Fruit fly (Drosophila melanogaster): ENCODE results near the gene COX6AL2.
A peak's percentile ranks its signal among the peaks of the same experiment; 100 is the strongest.

The COX6AL2 gene

DNA sequence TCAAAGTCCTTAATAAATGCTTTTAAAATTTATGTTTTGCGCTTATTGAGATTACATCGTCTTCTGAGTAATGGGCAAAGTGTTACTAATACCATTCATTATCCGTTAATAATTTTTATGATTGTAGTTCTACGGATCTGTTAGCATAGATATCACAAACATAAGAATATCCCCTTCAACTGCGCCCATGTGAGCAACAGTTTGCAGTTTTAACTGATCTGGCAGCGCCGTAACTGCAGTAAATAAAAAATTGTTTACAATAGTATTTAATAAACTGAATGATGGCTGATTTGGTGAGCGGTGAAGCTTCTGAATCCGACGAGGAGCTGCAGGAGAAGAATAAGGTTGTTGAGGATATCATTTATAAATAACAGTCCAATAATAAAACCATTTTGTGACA is 43.9 kb downstream of the COX6AL2 start, which contains the start of gene Blos3 (continued):
- peak; percentile 65 for TF ChIP-seq mam (GFP tag; optimal IDR thresholded peaks at IDR 0.05)
- TF ChIP-seq emc (GFP tag; optimal IDR thresholded peaks at IDR 0.05) = peak; percentile 26
- peak; percentile 1 for TF ChIP-seq nerfin-1 (tag; optimal IDR thresholded peaks at IDR 0.05)
- TF ChIP-seq Mes4 (GFP tag; optimal IDR thresholded peaks at IDR 0.05) = no peak
- TF ChIP-seq CG15696 (tag; optimal IDR thresholded peaks at IDR 0.05) = peak; percentile 40
- TF ChIP-seq ato (GFP tag; IDR thresholded peaks at IDR 0.05; ENCODE audit: partially characterized antibody) = no peak
- TF ChIP-seq MTF-1 (GFP tag; optimal IDR thresholded peaks at IDR 0.05; ENCODE audit: borderline replicate concordance) = peak; percentile 11
- TF ChIP-seq prd (optimal IDR thresholded peaks at IDR 0.05) = no peak
- TF ChIP-seq prd (GFP tag; IDR thresholded peaks at IDR 0.05) = peak; percentile 54
- peak; percentile 29 for TF ChIP-seq CG8944 (GFP tag; optimal IDR thresholded peaks at IDR 0.05)
- TF ChIP-seq H2.0 (GFP tag; IDR thresholded peaks at IDR 0.05) = no peak
- peak; percentile 40; the same call in 1 of the 2 replicates for TF ChIP-seq Xrp1 (GFP tag; IDR thresholded peaks at IDR 0.05)
- peak; percentile 61 for TF ChIP-seq MBD-R2 (GFP tag; IDR thresholded peaks at IDR 0.05)
- TF ChIP-seq E2f1 (GFP tag; IDR thresholded peaks at IDR 0.05) = no peak
- 0 out of 2 replicates have a peak, but pooled peaks have one; percentile 7 for TF ChIP-seq ap (GFP tag; IDR thresholded peaks at IDR 0.05)
- peak; percentile 72 for TF ChIP-seq stwl (tag; optimal IDR thresholded peaks at IDR 0.05)
- TF ChIP-seq sens-2 (GFP tag; IDR thresholded peaks at IDR 0.05) = no peak
- peak; percentile 58 for TF ChIP-seq CG17359 (tag; optimal IDR thresholded peaks at IDR 0.05)
- no peak for TF ChIP-seq CG30431 (GFP tag; optimal IDR thresholded peaks at IDR 0.05)
- peak; percentile 69; the same call in 3 of the 4 replicates for TF ChIP-seq chinmo (GFP tag; IDR thresholded peaks at IDR 0.05; ENCODE audit: partially characterized antibody)
- no peak for TF ChIP-seq pan (optimal IDR thresholded peaks at IDR 0.05)
- TF ChIP-seq pan (GFP tag; optimal IDR thresholded peaks at IDR 0.05 in 1 of 2, IDR thresholded peaks at IDR 0.05 in 1 of 2) = no peak
- TF ChIP-seq Ptx1 (GFP tag; IDR thresholded peaks at IDR 0.05) = peak; percentile 18; the same call in 1 of the 2 replicates
- TF ChIP-seq fu2 (GFP tag; optimal IDR thresholded peaks at IDR 0.05) = peak; percentile 16
- peak; percentile 54 for TF ChIP-seq CG2712 (tag; optimal IDR thresholded peaks at IDR 0.05)
- TF ChIP-seq scrt (GFP tag; optimal IDR thresholded peaks at IDR 0.05) = peak; percentile 89
- no peak for TF ChIP-seq cg (GFP tag; optimal IDR thresholded peaks at IDR 0.05)
- TF ChIP-seq CG1233 (GFP tag; optimal IDR thresholded peaks at IDR 0.05) = peak; percentile 24
- peak; percentile 57 for TF ChIP-seq CG18599 (GFP tag; optimal IDR thresholded peaks at IDR 0.05)
- peak; percentile 21 for TF ChIP-seq eyg (GFP tag; optimal IDR thresholded peaks at IDR 0.05)
- TF ChIP-seq Vsx1 (GFP tag; optimal IDR thresholded peaks at IDR 0.05) = no peak
- no peak for TF ChIP-seq HmgZ (tag; optimal IDR thresholded peaks at IDR 0.05)
- TF ChIP-seq CG11456 (GFP tag; IDR thresholded peaks at IDR 0.05) = no peak
- TF ChIP-seq pb (GFP tag; optimal IDR thresholded peaks at IDR 0.05) = no peak
- peak; percentile 3 for TF ChIP-seq Dek (tag; optimal IDR thresholded peaks at IDR 0.05)
- TF ChIP-seq tin (GFP tag; optimal IDR thresholded peaks at IDR 0.05) = peak; percentile 50
- TF ChIP-seq row (GFP tag; IDR thresholded peaks at IDR 0.05) = peak; percentile 67
- peak; percentile 57 for TF ChIP-seq ATbp (GFP tag; optimal IDR thresholded peaks at IDR 0.05)
- TF ChIP-seq h (optimal IDR thresholded peaks at IDR 0.05) = no peak
- peak; percentile 49 for TF ChIP-seq Chrac-16 (GFP tag; optimal IDR thresholded peaks at IDR 0.05)
- peak; percentile 62 for TF ChIP-seq az2 (GFP tag; optimal IDR thresholded peaks at IDR 0.05)
- TF ChIP-seq CG5180 (GFP tag; optimal IDR thresholded peaks at IDR 0.05) = no peak
- peak; percentile 13 for TF ChIP-seq gsb-n (tag; optimal IDR thresholded peaks at IDR 0.05)
- TF ChIP-seq CG17328 (GFP tag; IDR thresholded peaks at IDR 0.05) = peak; percentile 27; the same call in 1 of the 2 replicates
- peak; percentile 43 to 56 for TF ChIP-seq dpn (GFP tag; optimal IDR thresholded peaks at IDR 0.05)
- peak; percentile 67; the same call in 1 of the 3 replicates for TF ChIP-seq ken (GFP tag; IDR thresholded peaks at IDR 0.05)
- peak; percentile 46 for TF ChIP-seq CG13424 (tag; optimal IDR thresholded peaks at IDR 0.05)
- no peak for TF ChIP-seq CG4730 (GFP tag; IDR thresholded peaks at IDR 0.05)
- peak; percentile 60 for TF ChIP-seq pum (GFP tag; optimal IDR thresholded peaks at IDR 0.05)
- TF ChIP-seq CTCF (GFP tag; optimal IDR thresholded peaks at IDR 0.05) = peak; percentile 10
- TF ChIP-seq CG9876 (GFP tag; optimal IDR thresholded peaks at IDR 0.05) = no peak
- TF ChIP-seq CG16863 (GFP tag; optimal IDR thresholded peaks at IDR 0.05) = peak; percentile 50
- peak; percentile 60 for TF ChIP-seq pnt (GFP tag; optimal IDR thresholded peaks at IDR 0.05)

All from whole organism, embryonic.